Worm (Caenorhabditis elegans): ENCODE measurements around the gene Y48A6B.8.
A peak's percentile ranks its signal among the peaks of the same experiment; 100 is the strongest.

Gene Y48A6B.8

ce11 chrIII:11036640-11037039 is 7.4 kb upstream of the Y48A6B.8 start, which contains the start of gene spat-2:
Gene spat-2 (plus strand): TSS chrIII:11036940.
- TF ChIP-seq sma-3 (GFP tag; optimal IDR thresholded peaks at IDR 0.05) (no peak), Y55F3AM.14 (GFP tag; optimal IDR thresholded peaks at IDR 0.05) (no peak)

- TF ChIP-seq egl-27 (tag; optimal IDR thresholded peaks at IDR 0.05) (peak; percentile 63), mdl-1 (tag; optimal IDR thresholded peaks at IDR 0.05) (no peak), aly-2 (tag; optimal IDR thresholded peaks at IDR 0.05) (no peak), fos-1 (tag; optimal IDR thresholded peaks at IDR 0.05) (peak; percentile 14), nhr-77 (tag; optimal IDR thresholded peaks at IDR 0.05) (no peak), nhr-10 (tag; optimal IDR thresholded peaks at IDR 0.05) (no peak), skn-1 (tag; optimal IDR thresholded peaks at IDR 0.05) (no peak), sem-4 (tag; optimal IDR thresholded peaks at IDR 0.05) (peak; percentile 7), alr-1 (tag; optimal IDR thresholded peaks at IDR 0.05) (no peak), nhr-6 (tag; optimal IDR thresholded peaks at IDR 0.05) (peak; percentile 35), snpc-4 (tag; optimal IDR thresholded peaks at IDR 0.05) (peak; percentile 46), unc-55 (GFP tag; optimal IDR thresholded peaks at IDR 0.05) (peak; percentile 78), F13H6.1 (tag; optimal IDR thresholded peaks at IDR 0.05) (peak; percentile 60), ZK546.5 (tag; optimal IDR thresholded peaks at IDR 0.05) (no peak), nhr-25 (tag; optimal IDR thresholded peaks at IDR 0.05) (peak; percentile 66), nhr-129 (tag; optimal IDR thresholded peaks at IDR 0.05) (peak; percentile 55), unc-62 (GFP tag; optimal IDR thresholded peaks at IDR 0.05) (no peak), nhr-12 (tag; optimal IDR thresholded peaks at IDR 0.05) (peak; percentile 45), blmp-1 (tag; optimal IDR thresholded peaks at IDR 0.05; ENCODE audit: insufficient read depth) (peak; percentile 26), sma-9 (GFP tag; optimal IDR thresholded peaks at IDR 0.05) (no peak), sma-9 (tag; optimal IDR thresholded peaks at IDR 0.05) (no peak), peb-1 (tag; optimal IDR thresholded peaks at IDR 0.05) (no peak), ceh-16 (tag; optimal IDR thresholded peaks at IDR 0.05) (no peak), nhr-23 (tag; optimal IDR thresholded peaks at IDR 0.05) (no peak), ama-1 (optimal IDR thresholded peaks at IDR 0.05) (peak; percentile 6), lin-39 (tag; optimal IDR thresholded peaks at IDR 0.05) (no peak), R02D3.7 (tag; optimal IDR thresholded peaks at IDR 0.05) (no peak), mab-5 (tag; optimal IDR thresholded peaks at IDR 0.05) (peak; percentile 73), sma-3 (GFP tag; optimal IDR thresholded peaks at IDR 0.05) (peak; percentile 53), nhr-237 (tag; optimal IDR thresholded peaks at IDR 0.05) (no peak), zag-1 (tag; optimal IDR thresholded peaks at IDR 0.05) (no peak), gmeb-1 (tag; optimal IDR thresholded peaks at IDR 0.05) (peak; percentile 85), dmd-4 (tag; optimal IDR thresholded peaks at IDR 0.05) (no peak), crh-2 (tag; optimal IDR thresholded peaks at IDR 0.05) (peak; percentile 67), Y55F3AM.14 (GFP tag; optimal IDR thresholded peaks at IDR 0.05) (no peak), lsy-2 (tag; optimal IDR thresholded peaks at IDR 0.05) (peak; percentile 93 to 98), lin-11 (tag; optimal IDR thresholded peaks at IDR 0.05) (peak; percentile 67), elt-1 (tag; optimal IDR thresholded peaks at IDR 0.05) (no peak), unc-39 (tag; optimal IDR thresholded peaks at IDR 0.05) (no peak), ceh-82 (tag; optimal IDR thresholded peaks at IDR 0.05) (no peak), nhr-11 (tag; optimal IDR thresholded peaks at IDR 0.05) (no peak), nhr-21 (tag; optimal IDR thresholded peaks at IDR 0.05) (peak; percentile 43), C34F6.9 (tag; optimal IDR thresholded peaks at IDR 0.05) (peak; percentile 77), ztf-11 (tag; optimal IDR thresholded peaks at IDR 0.05) (no peak), mbf-1 (tag; optimal IDR thresholded peaks at IDR 0.05) (no peak), ztf-1 (GFP tag; conservative IDR thresholded peaks at IDR 0.05) (no peak), lin-13 (GFP tag; optimal IDR thresholded peaks at IDR 0.05) (peak; percentile 66), elt-3 (tag; optimal IDR thresholded peaks at IDR 0.05) (no peak), ztf-4 (tag; optimal IDR thresholded peaks at IDR 0.05) (no peak)
Measured at ce11 chrIII:11036132-11036531, 6.9 kb upstream of the Y48A6B.8 start.

All from whole organism, L2 larva.